Fruit fly (Drosophila melanogaster) Kc167 (cell line): ENCODE measurements around the gene CG8851.

Source experiments
- Sin3A ChIP-seq: fragments of >200 bp; optimal IDR thresholded peaks from 2 replicates; lab custom pipeline; 2018; ENCODE audit warnings: missing external identifiers
- h ChIP-seq: fragments of >200 bp; optimal IDR thresholded peaks from 3 replicates; lab custom pipeline; 2018; ENCODE audit warnings: missing external identifiers
- insv ChIP-seq: fragments of >200 bp; optimal IDR thresholded peaks from 3 replicates; lab custom pipeline; 2018; ENCODE audit warnings: missing external identifiers
- psq ChIP-seq: fragments of >200 bp; optimal IDR thresholded peaks from 2 replicates; lab custom pipeline; 2017; ENCODE audit warnings: missing external identifiers

- no peak for TF ChIP-seq h (lab: Kevin White, UChicago)
- TF ChIP-seq insv (lab: Kevin White, UChicago): no peak
- TF ChIP-seq psq: no peak
- TF ChIP-seq Sin3A: no peak
These were observed 50.4 kb downstream of the CG8851 start for dm6 chr2L:3569892-3570291.
